Worm (Caenorhabditis elegans) whole organism, early embryonic: ENCODE results near the gene Y69E1A.8.

ENCODE experiments used
- B0310.2 ChIP-seq: sonication (generic microtip); optimal IDR thresholded peaks from 2 replicates; lab custom pipeline; 2016; ENCODE audit warnings: mild to moderate bottlenecking, missing genetic modification characterization, missing compliant biosample characterization
- F13C5.2 ChIP-seq: sonication (generic microtip); optimal IDR thresholded peaks from 2 replicates; lab custom pipeline; 2017; ENCODE audit warnings: mild to moderate bottlenecking, missing genetic modification characterization, inconsistent platforms, missing compliant biosample characterization
- aly-1 ChIP-seq: sonication (generic microtip); optimal IDR thresholded peaks from 2 replicates; lab custom pipeline; 2016; ENCODE audit warnings: missing genetic modification characterization, missing compliant biosample characterization
- ama-1 ChIP-seq: fragments of 150-350 bp; optimal IDR thresholded peaks from 2 replicates; lab custom pipeline; 2014
- ceh-13 ChIP-seq: fragments of 200-800 bp; sonication (Bioruptor generic); optimal IDR thresholded peaks from 2 replicates; lab custom pipeline; 2018; ENCODE audit warnings: mild to moderate bottlenecking, missing genetic modification characterization, missing compliant biosample characterization
- ceh-36 ChIP-seq: sonication (generic microtip); optimal IDR thresholded peaks from 2 replicates; lab custom pipeline; 2016; ENCODE audit warnings: missing genetic modification characterization, inconsistent platforms, missing compliant biosample characterization
- ets-7 ChIP-seq: sonication (generic microtip); optimal IDR thresholded peaks from 2 replicates; lab custom pipeline; 2016; ENCODE audit warnings: missing genotype, missing genetic modification characterization, missing compliant biosample characterization
- flt-1 ChIP-seq: fragments of 200-800 bp; sonication (Bioruptor generic); IDR thresholded peaks from 2 replicates; pipeline ENCODE4 v1.3.6; 2022; ENCODE audit warnings: missing genetic modification characterization, missing compliant biosample characterization
- hmbx-1 ChIP-seq: sonication (generic microtip); optimal IDR thresholded peaks from 2 replicates; lab custom pipeline; 2016; ENCODE audit warnings: mild to moderate bottlenecking, missing genetic modification characterization, missing compliant biosample characterization
- hmg-4 ChIP-seq: fragments of 200-800 bp; sonication (Bioruptor generic); optimal IDR thresholded peaks from 2 replicates; lab custom pipeline; 2018; ENCODE audit warnings: mild to moderate bottlenecking, missing genetic modification characterization, missing compliant biosample characterization
- hnd-1 ChIP-seq: sonication (generic microtip); optimal IDR thresholded peaks from 2 replicates; lab custom pipeline; 2016; ENCODE audit warnings: missing genetic modification characterization, missing compliant biosample characterization
- pes-1 ChIP-seq: fragments of 200-800 bp; sonication (Bioruptor generic); IDR thresholded peaks from 2 replicates; pipeline ENCODE4 v1.3.6; 2022; ENCODE audit warnings: missing genetic modification reagents, missing genetic modification characterization, missing compliant biosample characterization
- scrt-1 ChIP-seq: fragments of 200-800 bp; sonication (Bioruptor generic); IDR thresholded peaks from 2 replicates; pipeline ENCODE4 v1.3.6; 2022; ENCODE audit warnings: missing genetic modification characterization, missing compliant biosample characterization
- sea-1 ChIP-seq: fragments of 200-800 bp; sonication (Bioruptor generic); conservative IDR thresholded peaks from 2 replicates; pipeline ENCODE4 v1.3.6; 2022; ENCODE audit warnings: missing genetic modification characterization, missing compliant biosample characterization
- tbx-11 ChIP-seq: fragments of 200-800 bp; sonication (Bioruptor generic); IDR thresholded peaks from 2 replicates; pipeline ENCODE4 v1.3.6; 2022; ENCODE audit warnings: missing genetic modification characterization, missing compliant biosample characterization
- tbx-37 ChIP-seq: fragments of 200-800 bp; sonication (Bioruptor generic); conservative IDR thresholded peaks from 2 replicates; pipeline ENCODE4 v1.3.6; 2022; ENCODE audit warnings: missing genetic modification reagents, missing genetic modification characterization, missing compliant biosample characterization
- tra-4 ChIP-seq: sonication (generic microtip); optimal IDR thresholded peaks from 2 replicates; lab custom pipeline; 2017; ENCODE audit warnings: missing genetic modification characterization, missing compliant biosample characterization

Gene Y69E1A.8

DNA sequence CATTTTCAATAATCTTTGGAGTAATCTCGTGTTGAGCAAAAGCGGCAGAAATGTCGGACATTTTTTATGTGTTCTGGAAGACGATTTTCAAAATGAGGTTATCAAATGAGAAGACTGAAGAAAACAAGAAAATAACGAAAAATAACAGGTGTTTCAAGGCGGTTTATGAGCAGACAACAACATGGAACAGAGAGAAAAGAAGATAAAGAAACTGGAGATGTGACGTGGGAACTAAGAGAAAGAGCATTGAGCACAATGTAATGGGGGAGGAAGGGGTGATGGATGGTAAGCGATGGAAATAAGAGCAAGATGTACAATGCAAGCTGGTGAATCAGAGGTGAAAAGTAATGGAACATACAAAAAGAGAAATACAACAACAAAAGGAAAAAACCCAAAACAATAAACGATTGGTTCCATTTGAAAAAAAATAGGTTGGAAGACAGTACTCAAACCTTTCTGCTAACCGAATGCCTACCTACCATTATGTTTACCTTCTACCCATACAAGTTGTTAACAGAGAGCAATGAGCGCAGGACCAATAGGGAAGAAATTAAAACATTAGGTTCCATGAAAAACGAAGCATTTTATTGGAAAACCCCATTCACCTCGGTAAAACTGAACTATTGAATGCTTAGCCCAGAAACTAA, 8.7 kb upstream of the Y69E1A.8 start, which contains the start of gene Y69E1A.5:
TSS of gene Y69E1A.5 (minus strand) at position 73 of the 647 bp plus-strand sequence.
- TF ChIP-seq scrt-1: no peak

DNA sequence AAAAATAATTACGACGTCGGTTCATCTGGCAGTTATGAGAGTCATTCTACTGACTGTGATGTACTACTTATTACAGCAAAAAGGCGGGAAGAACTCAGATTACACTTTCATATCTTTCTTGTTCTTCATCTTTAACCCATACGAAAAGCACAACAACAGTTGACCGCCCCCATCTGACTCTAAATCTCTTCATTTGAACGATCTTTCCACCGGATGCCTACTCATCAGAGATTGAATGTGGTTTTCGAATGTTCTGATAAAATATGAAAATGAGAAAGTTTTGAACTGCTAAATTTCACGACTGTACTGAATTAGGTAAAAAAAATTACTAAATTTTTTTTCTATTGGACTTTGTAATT, 8.2 kb upstream of the Y69E1A.8 start, which contains the start of gene sri-19:
TSS of gene sri-19 (plus strand) at position 143 of the 359 bp plus-strand sequence.
- TF ChIP-seq flt-1: no peak
- no peak for TF ChIP-seq ama-1 (lab: Kevin White, UChicago)
- TF ChIP-seq tra-4 (tag; lab: Kevin White, UChicago): no peak
- no peak for TF ChIP-seq ets-7 (tag; lab: Kevin White, UChicago)
- no peak for TF ChIP-seq hmg-4 (GFP tag; lab: Kevin White, UChicago)
- no peak for TF ChIP-seq F13C5.2 (tag; lab: Kevin White, UChicago)

DNA sequence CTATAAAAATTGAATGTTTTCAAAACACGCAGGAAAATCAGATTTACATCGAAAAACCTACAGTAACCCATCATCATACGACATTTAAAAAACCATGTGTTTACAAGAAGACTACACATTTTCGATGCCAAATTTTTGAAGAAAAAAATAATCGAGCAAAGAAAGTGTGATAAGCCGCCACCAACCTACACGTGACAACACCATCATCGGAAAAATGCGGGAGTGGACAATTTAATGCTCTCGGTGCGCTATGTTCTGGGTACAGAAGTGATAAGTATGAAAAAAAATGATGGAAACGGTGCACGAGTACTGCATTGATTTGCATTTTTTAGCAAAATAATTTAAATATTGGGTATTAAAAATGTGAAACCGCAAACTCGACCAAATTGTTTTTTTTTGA, 1.7 kb upstream of the Y69E1A.8 start:
- TF ChIP-seq hmg-4 (GFP tag; lab: Kevin White, UChicago): no peak
- no peak for TF ChIP-seq tra-4 (tag; lab: Kevin White, UChicago)
- TF ChIP-seq hmbx-1: no peak
- TF ChIP-seq aly-1 (tag; lab: Kevin White, UChicago): no peak
- no peak for TF ChIP-seq ama-1 (lab: Kevin White, UChicago)
- TF ChIP-seq pes-1 (GFP tag; lab: Robert Waterston, UW): no peak
- no peak for TF ChIP-seq sea-1 (GFP tag; lab: Robert Waterston, UW)
- TF ChIP-seq ets-7 (tag; lab: Kevin White, UChicago): no peak
- no peak for TF ChIP-seq scrt-1
- TF ChIP-seq tbx-37 (GFP tag; lab: Robert Waterston, UW): no peak
- TF ChIP-seq ceh-36 (tag; lab: Kevin White, UChicago): no peak
- TF ChIP-seq F13C5.2 (tag; lab: Kevin White, UChicago): no peak

DNA sequence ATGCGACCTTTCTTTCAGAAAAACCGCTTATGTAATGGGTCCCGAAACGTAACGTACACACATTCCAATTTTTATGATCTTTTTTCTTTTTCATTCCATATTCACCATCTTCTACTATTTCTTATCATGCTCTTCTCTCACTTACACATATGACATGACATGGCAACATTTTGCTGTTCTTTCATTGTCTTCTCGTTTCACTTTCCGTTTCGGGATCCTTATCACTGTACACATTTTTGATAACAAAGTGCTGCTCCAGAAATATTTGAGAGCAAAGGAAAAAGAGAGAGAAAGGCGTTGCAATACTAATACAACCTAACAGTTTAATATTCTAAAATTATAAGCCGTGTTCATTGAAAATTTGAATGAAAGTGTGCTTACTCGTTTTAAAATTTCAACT, 3.9 kb downstream of the Y69E1A.8 start:
- TF ChIP-seq ceh-36 (tag; lab: Kevin White, UChicago): no peak
- no peak for TF ChIP-seq hnd-1 (tag; lab: Kevin White, UChicago)
- no peak for TF ChIP-seq tbx-11 (GFP tag; lab: Robert Waterston, UW)
- TF ChIP-seq flt-1: no peak
- TF ChIP-seq scrt-1: no peak
- no peak for TF ChIP-seq hmg-4 (GFP tag; lab: Kevin White, UChicago)
- no peak for TF ChIP-seq F13C5.2 (tag; lab: Kevin White, UChicago)
- no peak for TF ChIP-seq sea-1 (GFP tag; lab: Robert Waterston, UW)

DNA sequence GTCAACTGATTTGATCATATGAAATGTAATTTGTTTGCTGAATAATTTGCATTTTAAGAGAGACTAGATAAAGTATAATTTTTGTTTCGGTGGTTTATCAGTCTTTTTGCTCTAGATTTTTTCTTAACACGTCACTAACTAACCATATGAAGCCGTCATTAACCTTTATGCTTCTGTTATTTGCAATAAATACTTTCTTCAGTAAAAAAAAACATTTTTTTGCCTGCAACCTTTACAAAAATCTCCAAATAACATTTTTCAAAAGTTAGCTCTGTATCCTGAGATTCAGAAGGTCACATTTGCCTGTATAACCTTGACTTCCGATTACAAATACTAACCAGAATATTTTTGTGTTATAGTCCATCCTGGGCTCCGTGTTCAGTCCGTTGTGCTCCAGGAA, 4.4 kb downstream of the Y69E1A.8 start:
- no peak for TF ChIP-seq ceh-13 (GFP tag; lab: Kevin White, UChicago)
- no peak for TF ChIP-seq aly-1 (tag; lab: Kevin White, UChicago)
- no peak for TF ChIP-seq tbx-11 (GFP tag; lab: Robert Waterston, UW)
- TF ChIP-seq F13C5.2 (tag; lab: Kevin White, UChicago): no peak
- no peak for TF ChIP-seq sea-1 (GFP tag; lab: Robert Waterston, UW)
- TF ChIP-seq hnd-1 (tag; lab: Kevin White, UChicago): no peak
- no peak for TF ChIP-seq hmbx-1
- no peak for TF ChIP-seq tbx-37 (GFP tag; lab: Robert Waterston, UW)
- no peak for TF ChIP-seq tra-4 (tag; lab: Kevin White, UChicago)
- no peak for TF ChIP-seq scrt-1
- no peak for TF ChIP-seq flt-1
- no peak for TF ChIP-seq ceh-36 (tag; lab: Kevin White, UChicago)
- TF ChIP-seq ets-7 (tag; lab: Kevin White, UChicago): no peak
- no peak for TF ChIP-seq pes-1 (GFP tag; lab: Robert Waterston, UW)
- TF ChIP-seq ama-1 (lab: Kevin White, UChicago): no peak
- TF ChIP-seq hmg-4 (GFP tag; lab: Kevin White, UChicago): no peak
- TF ChIP-seq B0310.2 (tag; lab: Kevin White, UChicago): no peak

DNA sequence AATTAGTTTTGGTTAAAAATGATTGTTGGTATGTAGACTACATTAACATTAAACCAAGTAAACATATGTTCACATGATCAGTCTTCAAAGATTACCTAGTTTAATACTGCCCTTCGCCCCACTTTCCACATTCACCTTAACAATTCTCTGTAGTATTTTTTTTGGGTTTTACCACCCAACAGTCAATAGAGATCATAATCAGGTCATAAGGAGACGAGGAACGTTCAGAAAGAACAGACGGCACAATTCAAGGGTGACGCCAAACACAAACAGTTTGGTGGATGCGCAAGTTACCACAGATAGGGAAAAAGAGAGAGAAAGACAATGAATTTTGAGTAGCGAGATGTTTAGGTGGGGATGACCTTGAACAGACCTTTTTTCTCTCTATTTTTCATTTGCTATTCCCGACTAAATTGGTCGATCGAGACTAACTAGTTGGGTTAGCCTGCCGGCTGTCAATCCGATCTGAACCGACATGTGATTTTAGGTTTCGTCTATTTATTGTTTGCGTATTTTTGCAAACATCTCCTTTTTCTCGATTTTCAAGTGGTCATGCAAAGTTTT, 5.3 kb downstream of the Y69E1A.8 start:
- no peak for TF ChIP-seq hnd-1 (tag; lab: Kevin White, UChicago)
- no peak for TF ChIP-seq ceh-13 (GFP tag; lab: Kevin White, UChicago)
- no peak for TF ChIP-seq tra-4 (tag; lab: Kevin White, UChicago)
- no peak for TF ChIP-seq scrt-1
- TF ChIP-seq F13C5.2 (tag; lab: Kevin White, UChicago): no peak
- TF ChIP-seq tbx-11 (GFP tag; lab: Robert Waterston, UW): no peak
- TF ChIP-seq pes-1 (GFP tag; lab: Robert Waterston, UW): no peak

DNA sequence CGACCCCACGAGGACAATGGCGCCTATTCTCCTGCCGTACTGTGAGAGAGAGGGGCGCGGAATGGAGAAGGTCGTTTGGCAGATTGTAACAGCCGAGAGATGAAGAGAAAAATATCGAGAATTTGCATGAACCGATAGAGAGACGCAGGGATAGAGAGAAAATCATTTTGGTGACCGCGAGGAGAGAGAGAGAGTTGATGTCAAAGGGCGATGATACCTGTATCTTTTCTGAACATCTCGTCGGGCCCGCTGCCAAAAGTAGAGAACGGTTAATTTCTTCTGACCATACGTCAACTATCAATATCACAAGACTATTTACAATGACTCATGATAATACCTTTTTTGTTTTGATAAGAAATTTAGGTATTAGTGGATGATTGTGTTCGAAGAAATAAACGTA, 9.6 kb downstream of the Y69E1A.8 start:
- TF ChIP-seq pes-1 (GFP tag; lab: Robert Waterston, UW) (no peak), ceh-36 (tag; lab: Kevin White, UChicago) (no peak), ceh-13 (GFP tag; lab: Kevin White, UChicago) (no peak), hmg-4 (GFP tag; lab: Kevin White, UChicago) (no peak), F13C5.2 (tag; lab: Kevin White, UChicago) (no peak), hnd-1 (tag; lab: Kevin White, UChicago) (no peak), scrt-1 (no peak), sea-1 (GFP tag; lab: Robert Waterston, UW) (no peak), aly-1 (tag; lab: Kevin White, UChicago) (no peak)

DNA sequence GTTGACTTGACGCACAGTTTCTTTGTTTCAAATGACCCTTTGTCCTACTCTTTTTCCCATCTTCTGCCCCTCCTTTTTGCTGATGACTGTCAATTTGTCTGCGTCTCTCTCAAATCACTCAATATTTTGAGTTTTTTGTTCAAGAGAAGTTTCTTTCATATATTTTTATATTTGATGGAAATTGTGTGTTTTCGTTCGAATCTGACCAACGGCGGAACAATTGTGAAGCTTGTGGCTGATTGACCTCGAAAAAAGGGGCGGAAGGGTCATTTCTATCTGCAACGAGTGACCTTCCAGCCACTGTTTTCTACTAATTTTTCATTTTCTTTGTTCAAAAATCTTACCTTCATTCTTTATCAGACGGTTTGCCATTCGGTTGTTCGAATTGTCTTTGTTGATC, 12.2 kb downstream of the Y69E1A.8 start:
- no peak for TF ChIP-seq flt-1
- no peak for TF ChIP-seq hnd-1 (tag; lab: Kevin White, UChicago)
- TF ChIP-seq F13C5.2 (tag; lab: Kevin White, UChicago): no peak
- TF ChIP-seq pes-1 (GFP tag; lab: Robert Waterston, UW): no peak
- no peak for TF ChIP-seq ceh-13 (GFP tag; lab: Kevin White, UChicago)
- no peak for TF ChIP-seq hmg-4 (GFP tag; lab: Kevin White, UChicago)
- no peak for TF ChIP-seq ama-1 (lab: Kevin White, UChicago)
- TF ChIP-seq aly-1 (tag; lab: Kevin White, UChicago): no peak
- no peak for TF ChIP-seq scrt-1
- TF ChIP-seq hmbx-1: no peak
- TF ChIP-seq sea-1 (GFP tag; lab: Robert Waterston, UW): no peak
- TF ChIP-seq tbx-11 (GFP tag; lab: Robert Waterston, UW): no peak
- no peak for TF ChIP-seq tbx-37 (GFP tag; lab: Robert Waterston, UW)
- no peak for TF ChIP-seq ceh-36 (tag; lab: Kevin White, UChicago)
- no peak for TF ChIP-seq B0310.2 (tag; lab: Kevin White, UChicago)
- TF ChIP-seq tra-4 (tag; lab: Kevin White, UChicago): no peak
- no peak for TF ChIP-seq ets-7 (tag; lab: Kevin White, UChicago)
